Worm (Caenorhabditis elegans) whole organism, L4 larva: ENCODE measurements around the gene Y43H11AL.1.

Experiments used
- D1046.2 ChIP-seq: fragments of 200-800 bp; sonication (Bioruptor generic); IDR thresholded peaks from 2 replicates; pipeline ENCODE4 v1.3.6; 2022; ENCODE audit warnings: missing genetic modification characterization, missing compliant biosample characterization
- F10B5.3 ChIP-seq: sonication (generic microtip); optimal IDR thresholded peaks from 2 replicates; lab custom pipeline; 2016; ENCODE audit warnings: mild to moderate bottlenecking, missing genetic modification characterization, missing compliant biosample characterization
- F49E8.2 ChIP-seq: sonication (generic microtip); optimal IDR thresholded peaks from 2 replicates; lab custom pipeline; 2016; ENCODE audit warnings: missing compliant biosample characterization, mild to moderate bottlenecking, missing genetic modification characterization, borderline replicate concordance
- R02D3.7 ChIP-seq: fragments of 150-350 bp; sonication (generic microtip); optimal IDR thresholded peaks from 3 replicates; lab custom pipeline; 2014; ENCODE audit warnings: missing biosample characterization, missing genetic modification characterization
- T20F7.1 ChIP-seq: fragments of 200-800 bp; sonication (Bioruptor generic); optimal IDR thresholded peaks from 2 replicates; lab custom pipeline; 2018; ENCODE audit warnings: mild to moderate bottlenecking, missing genetic modification characterization, missing compliant biosample characterization
- T26A8.4 ChIP-seq: fragments of 200-800 bp; sonication (Bioruptor generic); IDR thresholded peaks from 2 replicates; pipeline ENCODE4 v1.3.6; 2022; ENCODE audit warnings: missing genetic modification characterization, missing compliant biosample characterization
- Y105C5A.15 ChIP-seq: fragments of 200-800 bp; sonication (Bioruptor generic); IDR thresholded peaks from 2 replicates; pipeline ENCODE4 v1.3.6; 2022; ENCODE audit warnings: missing genetic modification characterization, missing compliant biosample characterization
- ZK546.5 ChIP-seq, 2 experiments: sonication (generic microtip); optimal IDR thresholded peaks; 2 replicates each; lab custom pipeline; 2017; ENCODE audit warnings: missing biosample characterization in 2 of 2, missing genetic modification characterization in 2 of 2
- aha-1 ChIP-seq: fragments of 150-350 bp; peaks from one replicate; lab custom pipeline; 2014; ENCODE audit warnings: missing biosample characterization, missing genetic modification characterization
- aly-2 ChIP-seq: sonication (generic microtip); optimal IDR thresholded peaks from 2 replicates; lab custom pipeline; 2018; ENCODE audit warnings: missing biosample characterization, missing genetic modification characterization
- ceh-20 ChIP-seq: fragments of 200-800 bp; sonication (Bioruptor generic); IDR thresholded peaks from 2 replicates; pipeline ENCODE4 v1.3.6; 2022; ENCODE audit warnings: missing genetic modification reagents, missing genetic modification characterization, missing compliant biosample characterization
- ceh-28 ChIP-seq: fragments of 150-350 bp; optimal IDR thresholded peaks from 2 replicates; lab custom pipeline; 2014; ENCODE audit warnings: missing biosample characterization, missing genetic modification reagents, missing genetic modification characterization
- ceh-44 ChIP-seq: fragments of 200-800 bp; sonication (Bioruptor generic); IDR thresholded peaks from 2 replicates; pipeline ENCODE4 v1.3.6; 2022; ENCODE audit warnings: missing genetic modification reagents, missing genetic modification characterization, missing compliant biosample characterization
- ceh-62 ChIP-seq: sonication (generic microtip); optimal IDR thresholded peaks from 2 replicates; lab custom pipeline; 2017; ENCODE audit warnings: missing biosample characterization, missing genetic modification characterization
- ctbp-1 ChIP-seq: fragments of 200-800 bp; sonication (Bioruptor generic); IDR thresholded peaks from 2 replicates; pipeline ENCODE4 v1.3.6; 2022; ENCODE audit warnings: missing genetic modification reagents, missing genetic modification characterization, missing compliant biosample characterization
- daf-8 ChIP-seq: fragments of 200-800 bp; sonication (Bioruptor generic); IDR thresholded peaks from 2 replicates; pipeline ENCODE4 v1.3.6; 2022; ENCODE audit warnings: missing genetic modification characterization, missing compliant biosample characterization
- dmd-9 ChIP-seq: fragments of 200-800 bp; sonication (Bioruptor generic); IDR thresholded peaks from 2 replicates; pipeline ENCODE4 v1.3.6; 2022; ENCODE audit warnings: missing genetic modification reagents, missing genetic modification characterization, missing compliant biosample characterization
- duxl-1 ChIP-seq: sonication (generic microtip); optimal IDR thresholded peaks from 2 replicates; lab custom pipeline; 2016; ENCODE audit warnings: mild to moderate bottlenecking, missing genetic modification characterization, moderate library complexity, missing compliant biosample characterization; ENCODE audit not compliant: poor library complexity
- dve-1 ChIP-seq: sonication (generic microtip); optimal IDR thresholded peaks from 2 replicates; lab custom pipeline; 2017; ENCODE audit warnings: antibody characterized with exemption, mild to moderate bottlenecking, missing genetic modification characterization, missing compliant biosample characterization; ENCODE audit not compliant: insufficient read depth
- hlh-11 ChIP-seq: fragments of 200-800 bp; sonication (Bioruptor generic); optimal IDR thresholded peaks from 2 replicates; lab custom pipeline; 2018; ENCODE audit warnings: mild to moderate bottlenecking, missing genetic modification characterization, missing compliant biosample characterization
- hmg-1.1 ChIP-seq: fragments of 200-800 bp; sonication (Bioruptor generic); IDR thresholded peaks from 2 replicates; pipeline ENCODE4 v1.3.6; 2022; ENCODE audit warnings: missing genetic modification reagents, missing genetic modification characterization, missing compliant biosample characterization
- lim-7 ChIP-seq: fragments of 200-800 bp; sonication (Bioruptor generic); IDR thresholded peaks from 2 replicates; pipeline ENCODE4 v1.3.6; 2022; ENCODE audit warnings: missing genetic modification characterization, missing compliant biosample characterization
- lin-1 ChIP-seq: fragments of 200-800 bp; sonication (Bioruptor generic); IDR thresholded peaks from 2 replicates; pipeline ENCODE4 v1.3.6; 2022; ENCODE audit warnings: missing genetic modification reagents, missing genetic modification characterization, missing compliant biosample characterization
- lin-38 ChIP-seq: fragments of 200-800 bp; sonication (Bioruptor generic); IDR thresholded peaks from 2 replicates; pipeline ENCODE4 v1.3.6; 2022; ENCODE audit warnings: missing genetic modification reagents, missing genetic modification characterization, missing compliant biosample characterization
- madf-5 ChIP-seq, 2 experiments: fragments of 200-800 bp; sonication (Bioruptor generic); IDR thresholded peaks; 2 replicates each; pipeline ENCODE4 v1.3.6; 2022; ENCODE audit warnings: missing compliant biosample characterization in 2 of 2, missing genetic modification characterization in 2 of 2
- madf-9 ChIP-seq: fragments of 200-800 bp; sonication (Bioruptor generic); conservative IDR thresholded peaks from 2 replicates; pipeline ENCODE4 v1.3.6; 2022; ENCODE audit warnings: missing genetic modification reagents, missing genetic modification characterization, missing compliant biosample characterization
- mes-2 ChIP-seq: sonication (generic microtip); optimal IDR thresholded peaks from 2 replicates; lab custom pipeline; 2016; ENCODE audit warnings: missing genotype, mild to moderate bottlenecking, missing genetic modification characterization, missing compliant biosample characterization; ENCODE audit not compliant: poor library complexity, severe bottlenecking
- nhr-10 ChIP-seq: fragments of 150-350 bp; optimal IDR thresholded peaks from 2 replicates; lab custom pipeline; 2014; ENCODE audit warnings: missing biosample characterization, missing genetic modification characterization
- nhr-11 ChIP-seq: fragments of 150-350 bp; optimal IDR thresholded peaks from 2 replicates; lab custom pipeline; 2014; ENCODE audit warnings: missing biosample characterization, missing genetic modification characterization
- nhr-111 ChIP-seq: fragments of 200-800 bp; sonication (Bioruptor generic); optimal IDR thresholded peaks from 2 replicates; lab custom pipeline; 2018; ENCODE audit warnings: mild to moderate bottlenecking, missing genetic modification characterization, missing compliant biosample characterization
- nhr-237 ChIP-seq: sonication (generic microtip); optimal IDR thresholded peaks from 2 replicates; lab custom pipeline; 2017; ENCODE audit warnings: missing biosample characterization, missing genetic modification characterization
- nhr-28 ChIP-seq: fragments of 150-350 bp; optimal IDR thresholded peaks from 2 replicates; lab custom pipeline; 2014; ENCODE audit warnings: missing biosample characterization, missing genetic modification characterization
- nhr-41 ChIP-seq: fragments of 200-800 bp; sonication (Bioruptor generic); IDR thresholded peaks from 2 replicates; pipeline ENCODE4 v1.3.6; 2022; ENCODE audit warnings: missing genetic modification reagents, missing genetic modification characterization, missing compliant biosample characterization
- nhr-42 ChIP-seq: fragments of 200-800 bp; sonication (Bioruptor generic); IDR thresholded peaks from 2 replicates; pipeline ENCODE4 v1.3.6; 2022; ENCODE audit warnings: missing genetic modification characterization, missing compliant biosample characterization
- nhr-48 ChIP-seq: sonication (generic microtip); optimal IDR thresholded peaks from 2 replicates; lab custom pipeline; 2016; ENCODE audit warnings: mild to moderate bottlenecking, missing genetic modification characterization, missing compliant biosample characterization
- nhr-6 ChIP-seq: fragments of 150-350 bp; optimal IDR thresholded peaks from 2 replicates; lab custom pipeline; 2014; ENCODE audit warnings: missing biosample characterization, missing genetic modification characterization
- nhr-76 ChIP-seq: fragments of 150-350 bp; optimal IDR thresholded peaks from 2 replicates; lab custom pipeline; 2014; ENCODE audit warnings: missing biosample characterization, missing genetic modification characterization
- nhr-77 ChIP-seq: fragments of 150-350 bp; optimal IDR thresholded peaks from 2 replicates; lab custom pipeline; 2014; ENCODE audit warnings: missing biosample characterization, missing genetic modification characterization
- pha-4 ChIP-seq, 2 experiments: fragments of 150-350 bp in 1 of 2; fragments of 200-800 bp in 1 of 2; sonication (Bioruptor generic) in 1 of 2; IDR thresholded peaks in 1 of 2; optimal IDR thresholded peaks in 1 of 2; 2 replicates each; pipeline versions ENCODE4 v1.3.6 to Lab custom; 2014 to 2022; ENCODE audit warnings: missing genetic modification characterization in 2 of 2, missing genetic modification reagents in 2 of 2, missing biosample characterization in 1 of 2, missing compliant biosample characterization in 1 of 2
- pqm-1 ChIP-seq: sonication (generic microtip); optimal IDR thresholded peaks from 2 replicates; lab custom pipeline; 2017; ENCODE audit warnings: missing biosample characterization, missing genetic modification characterization
- skn-1 ChIP-seq: fragments of 150-350 bp; optimal IDR thresholded peaks from 2 replicates; lab custom pipeline; 2014; ENCODE audit warnings: missing biosample characterization, missing genetic modification characterization
- snpc-1.2 ChIP-seq: fragments of 200-800 bp; sonication (Bioruptor generic); IDR thresholded peaks from 2 replicates; pipeline ENCODE4 v1.3.6; 2022; ENCODE audit warnings: missing genetic modification reagents, missing genetic modification characterization, missing compliant biosample characterization
- spr-1 ChIP-seq: sonication (generic microtip); optimal IDR thresholded peaks from 2 replicates; lab custom pipeline; 2016; ENCODE audit warnings: mild to moderate bottlenecking, missing genetic modification characterization, missing compliant biosample characterization
- tag-97 ChIP-seq: fragments of 200-800 bp; sonication (Bioruptor generic); IDR thresholded peaks from 2 replicates; pipeline ENCODE4 v1.3.6; 2022; ENCODE audit warnings: missing genetic modification characterization, missing compliant biosample characterization
- tra-1 ChIP-seq: fragments of 200-800 bp; sonication (Bioruptor generic); IDR thresholded peaks from 2 replicates; pipeline ENCODE4 v1.3.6; 2022; ENCODE audit warnings: missing genetic modification reagents, missing genetic modification characterization, missing compliant biosample characterization
- unc-130 ChIP-seq: sonication (generic microtip); optimal IDR thresholded peaks from 2 replicates; lab custom pipeline; 2016; ENCODE audit warnings: missing genetic modification reagents, missing genetic modification characterization, missing compliant biosample characterization
- zag-1 ChIP-seq: fragments of 150-350 bp; optimal IDR thresholded peaks from 2 replicates; lab custom pipeline; 2014; ENCODE audit warnings: missing biosample characterization, missing genetic modification characterization
- zfp-3 ChIP-seq: fragments of 200-800 bp; sonication (Bioruptor generic); conservative IDR thresholded peaks from 2 replicates; pipeline ENCODE4 v1.3.6; 2022; ENCODE audit warnings: missing genetic modification reagents, missing genetic modification characterization, missing compliant biosample characterization
- zip-11 ChIP-seq: fragments of 200-800 bp; sonication (Bioruptor generic); IDR thresholded peaks from 2 replicates; pipeline ENCODE4 v1.3.6; 2022; ENCODE audit warnings: missing genetic modification characterization, missing compliant biosample characterization
- ztf-7 ChIP-seq: fragments of 150-350 bp; optimal IDR thresholded peaks from 2 replicates; lab custom pipeline; 2014; ENCODE audit warnings: missing biosample characterization, missing genetic modification characterization

The Y43H11AL.1 gene

DNA sequence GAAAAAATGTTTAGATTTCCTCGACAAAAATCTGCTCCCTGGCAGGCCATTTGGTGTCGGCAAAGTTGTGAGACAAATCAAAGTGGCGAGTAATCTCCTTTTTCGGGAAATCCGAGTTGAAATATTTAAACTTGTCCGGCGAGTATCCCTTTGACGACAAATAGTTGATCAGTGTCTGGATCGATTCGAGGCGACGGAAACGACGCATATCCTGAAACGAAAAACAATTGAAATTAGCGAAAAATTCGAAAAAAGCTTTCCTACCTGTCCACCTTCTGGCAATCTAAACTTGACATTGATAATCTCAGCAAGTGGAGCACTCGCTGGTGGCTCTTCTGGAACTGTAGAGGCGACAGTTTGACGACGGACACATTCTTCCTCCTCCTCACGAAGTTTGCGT lies 15.2 kb downstream of the Y43H11AL.1 start:
- peak; percentile 97 for TF ChIP-seq aha-1 (tag; lab: Kevin White, UChicago)
- no peak for TF ChIP-seq ceh-62 (tag; lab: Kevin White, UChicago)

DNA sequence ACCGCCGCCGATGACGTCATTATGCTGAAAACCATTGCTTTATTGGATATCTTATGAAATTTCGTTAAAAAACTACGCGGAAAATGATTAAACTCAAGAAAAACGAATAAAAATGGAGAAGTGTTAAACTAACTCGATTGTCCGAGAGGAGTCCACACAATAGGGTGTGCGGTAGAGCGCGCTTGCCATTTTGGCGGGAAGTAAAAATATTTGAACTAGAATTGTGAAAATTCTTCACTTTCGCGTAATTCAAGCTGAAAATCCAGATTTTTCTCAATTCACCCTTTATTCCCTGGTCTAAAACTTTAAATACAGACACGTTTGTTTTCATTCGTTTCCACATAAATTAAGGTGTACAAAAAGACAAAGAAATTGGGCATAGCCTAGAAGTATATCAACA lies 15.9 kb downstream of the Y43H11AL.1 start, which contains the start of gene F48A11.4:
TSS of gene F48A11.4 (minus strand) at position 24 of the 400 bp plus-strand sequence.
- TF ChIP-seq snpc-1.2, result peak; percentile 78
- TF ChIP-seq madf-5 (GFP tag; IDR thresholded peaks at IDR 0.05; lab: Robert Waterston, UW), result peak; percentile 79 to 81
- TF ChIP-seq T20F7.1 (GFP tag; lab: Kevin White, UChicago), result no peak
- peak; percentile 89 for TF ChIP-seq ztf-7 (tag; lab: Kevin White, UChicago)
- peak; percentile 40; the same call in 1 of the 2 replicates for TF ChIP-seq ceh-44
- TF ChIP-seq tra-1 (GFP tag; lab: Robert Waterston, UW), result peak; percentile 72
- TF ChIP-seq dve-1 (tag; lab: Kevin White, UChicago), result peak; percentile 95
- TF ChIP-seq nhr-76 (tag; lab: Kevin White, UChicago), result peak; percentile 33
- no peak for TF ChIP-seq ZK546.5 (tag; optimal IDR thresholded peaks at IDR 0.05; lab: Kevin White, UChicago)
- peak; percentile 47 for TF ChIP-seq nhr-48
- no peak for TF ChIP-seq lim-7
- TF ChIP-seq pha-4 (GFP tag; IDR thresholded peaks at IDR 0.05; lab: Robert Waterston, UW), result peak; percentile 77; the same call in 1 of the 2 replicates
- peak; percentile 11 for TF ChIP-seq pha-4 (tag; optimal IDR thresholded peaks at IDR 0.05; lab: Kevin White, UChicago)
- peak; percentile 13 for TF ChIP-seq pqm-1 (tag; lab: Kevin White, UChicago)
- peak; percentile 95 for TF ChIP-seq duxl-1 (tag; lab: Kevin White, UChicago)
- peak; percentile 83 for TF ChIP-seq hlh-11
- TF ChIP-seq ceh-20, result peak; percentile 79
- TF ChIP-seq spr-1 (tag; lab: Kevin White, UChicago), result peak; percentile 85
- TF ChIP-seq hmg-1.1 (GFP tag; lab: Robert Waterston, UW), result peak; percentile 91
- no peak for TF ChIP-seq R02D3.7 (tag; lab: Kevin White, UChicago)
- TF ChIP-seq zag-1 (tag; lab: Kevin White, UChicago), result no peak
- TF ChIP-seq nhr-41, result peak; percentile 57
- TF ChIP-seq skn-1 (tag; lab: Kevin White, UChicago), result no peak
- TF ChIP-seq aha-1 (tag; lab: Kevin White, UChicago), result peak; percentile 99
- peak; percentile 39 for TF ChIP-seq unc-130 (GFP tag; lab: Kevin White, UChicago)
- TF ChIP-seq nhr-28 (tag; lab: Kevin White, UChicago), result peak; percentile 88
- no peak for TF ChIP-seq nhr-10 (tag; lab: Kevin White, UChicago)
- TF ChIP-seq F49E8.2 (tag; lab: Kevin White, UChicago), result peak; percentile 86
- no peak for TF ChIP-seq aly-2 (tag; lab: Kevin White, UChicago)
- TF ChIP-seq T26A8.4, result peak; percentile 95
- peak; percentile 96 for TF ChIP-seq mes-2
- 0 out of 2 replicates have a peak, but pooled peaks have one; percentile 40 for TF ChIP-seq zip-11 (GFP tag; lab: Robert Waterston, UW)
- TF ChIP-seq tag-97 (GFP tag; lab: Robert Waterston, UW), result no peak
- TF ChIP-seq daf-8, result no peak
- TF ChIP-seq lin-38 (GFP tag; lab: Robert Waterston, UW), result peak; percentile 100
- peak; percentile 84 for TF ChIP-seq nhr-77
- peak; percentile 77; the same call in 1 of the 2 replicates for TF ChIP-seq D1046.2 (GFP tag; lab: Robert Waterston, UW)
- TF ChIP-seq madf-9 (GFP tag; lab: Robert Waterston, UW), result peak; percentile 79
- TF ChIP-seq dmd-9 (GFP tag; lab: Robert Waterston, UW), result peak; percentile 62
- peak; percentile 70 for TF ChIP-seq lin-1
- peak; percentile 94 for TF ChIP-seq zfp-3 (GFP tag; lab: Robert Waterston, UW)
- TF ChIP-seq nhr-237 (tag; lab: Kevin White, UChicago), result no peak
- TF ChIP-seq ceh-28, result no peak
- TF ChIP-seq nhr-111, result peak; percentile 47
- peak; percentile 84 for TF ChIP-seq ctbp-1 (GFP tag; lab: Robert Waterston, UW)
- TF ChIP-seq nhr-11 (tag; lab: Kevin White, UChicago), result peak; percentile 89
- peak; percentile 91 for TF ChIP-seq nhr-6
- no peak for TF ChIP-seq Y105C5A.15
- peak; percentile 90 for TF ChIP-seq nhr-42
- peak; percentile 76 for TF ChIP-seq F10B5.3 (tag; lab: Kevin White, UChicago)
